Worm (Caenorhabditis elegans) whole organism, early embryonic: ENCODE results near the gene nhr-190.
A peak's percentile ranks its signal among the peaks of the same experiment; 100 is the strongest.

Source experiments
- B0310.2 ChIP-seq: sonication (generic microtip); optimal IDR thresholded peaks from 2 replicates; lab custom pipeline; 2016; ENCODE audit warnings: mild to moderate bottlenecking, missing genetic modification characterization, missing compliant biosample characterization
- F13C5.2 ChIP-seq: sonication (generic microtip); optimal IDR thresholded peaks from 2 replicates; lab custom pipeline; 2017; ENCODE audit warnings: mild to moderate bottlenecking, missing genetic modification characterization, inconsistent platforms, missing compliant biosample characterization
- aly-1 ChIP-seq: sonication (generic microtip); optimal IDR thresholded peaks from 2 replicates; lab custom pipeline; 2016; ENCODE audit warnings: missing genetic modification characterization, missing compliant biosample characterization
- ama-1 ChIP-seq: fragments of 150-350 bp; optimal IDR thresholded peaks from 2 replicates; lab custom pipeline; 2014
- ceh-13 ChIP-seq: fragments of 200-800 bp; sonication (Bioruptor generic); optimal IDR thresholded peaks from 2 replicates; lab custom pipeline; 2018; ENCODE audit warnings: mild to moderate bottlenecking, missing genetic modification characterization, missing compliant biosample characterization
- ceh-36 ChIP-seq: sonication (generic microtip); optimal IDR thresholded peaks from 2 replicates; lab custom pipeline; 2016; ENCODE audit warnings: missing genetic modification characterization, inconsistent platforms, missing compliant biosample characterization
- ets-7 ChIP-seq: sonication (generic microtip); optimal IDR thresholded peaks from 2 replicates; lab custom pipeline; 2016; ENCODE audit warnings: missing genotype, missing genetic modification characterization, missing compliant biosample characterization
- flt-1 ChIP-seq: fragments of 200-800 bp; sonication (Bioruptor generic); IDR thresholded peaks from 2 replicates; pipeline ENCODE4 v1.3.6; 2022; ENCODE audit warnings: missing genetic modification characterization, missing compliant biosample characterization
- hmbx-1 ChIP-seq: sonication (generic microtip); optimal IDR thresholded peaks from 2 replicates; lab custom pipeline; 2016; ENCODE audit warnings: mild to moderate bottlenecking, missing genetic modification characterization, missing compliant biosample characterization
- hmg-4 ChIP-seq: fragments of 200-800 bp; sonication (Bioruptor generic); optimal IDR thresholded peaks from 2 replicates; lab custom pipeline; 2018; ENCODE audit warnings: mild to moderate bottlenecking, missing genetic modification characterization, missing compliant biosample characterization
- hnd-1 ChIP-seq: sonication (generic microtip); optimal IDR thresholded peaks from 2 replicates; lab custom pipeline; 2016; ENCODE audit warnings: missing genetic modification characterization, missing compliant biosample characterization
- pes-1 ChIP-seq: fragments of 200-800 bp; sonication (Bioruptor generic); IDR thresholded peaks from 2 replicates; pipeline ENCODE4 v1.3.6; 2022; ENCODE audit warnings: missing genetic modification reagents, missing genetic modification characterization, missing compliant biosample characterization
- scrt-1 ChIP-seq: fragments of 200-800 bp; sonication (Bioruptor generic); IDR thresholded peaks from 2 replicates; pipeline ENCODE4 v1.3.6; 2022; ENCODE audit warnings: missing genetic modification characterization, missing compliant biosample characterization
- sea-1 ChIP-seq: fragments of 200-800 bp; sonication (Bioruptor generic); conservative IDR thresholded peaks from 2 replicates; pipeline ENCODE4 v1.3.6; 2022; ENCODE audit warnings: missing genetic modification characterization, missing compliant biosample characterization
- tbx-11 ChIP-seq: fragments of 200-800 bp; sonication (Bioruptor generic); IDR thresholded peaks from 2 replicates; pipeline ENCODE4 v1.3.6; 2022; ENCODE audit warnings: missing genetic modification characterization, missing compliant biosample characterization
- tbx-37 ChIP-seq: fragments of 200-800 bp; sonication (Bioruptor generic); conservative IDR thresholded peaks from 2 replicates; pipeline ENCODE4 v1.3.6; 2022; ENCODE audit warnings: missing genetic modification reagents, missing genetic modification characterization, missing compliant biosample characterization
- tra-4 ChIP-seq: sonication (generic microtip); optimal IDR thresholded peaks from 2 replicates; lab custom pipeline; 2017; ENCODE audit warnings: missing genetic modification characterization, missing compliant biosample characterization

nhr-190 gene

DNA sequence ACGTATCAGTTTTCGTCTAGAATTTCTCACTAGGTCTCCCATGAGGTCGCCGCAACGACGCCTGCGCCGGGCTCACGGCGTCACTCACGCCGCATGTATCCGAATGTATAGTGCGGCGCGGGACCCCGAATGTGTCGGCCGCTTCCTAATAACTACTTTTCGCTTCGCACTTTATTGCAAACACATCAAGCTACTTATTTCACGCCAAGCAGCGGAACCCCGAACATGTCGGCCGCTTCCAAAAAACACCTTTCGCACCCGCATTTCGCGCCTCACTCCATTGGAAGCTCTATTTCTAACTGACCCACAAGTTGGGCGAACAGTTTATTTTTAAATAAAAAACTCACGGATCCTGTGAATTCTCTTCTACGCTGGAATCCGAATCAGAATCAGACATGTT lies 33.4 kb upstream of the nhr-190 start:
- TF ChIP-seq ceh-36 (tag; lab: Kevin White, UChicago) (no peak), F13C5.2 (tag; lab: Kevin White, UChicago) (no peak), tbx-37 (GFP tag; lab: Robert Waterston, UW) (no peak), tra-4 (tag; lab: Kevin White, UChicago) (no peak), tbx-11 (GFP tag; lab: Robert Waterston, UW) (no peak)

DNA sequence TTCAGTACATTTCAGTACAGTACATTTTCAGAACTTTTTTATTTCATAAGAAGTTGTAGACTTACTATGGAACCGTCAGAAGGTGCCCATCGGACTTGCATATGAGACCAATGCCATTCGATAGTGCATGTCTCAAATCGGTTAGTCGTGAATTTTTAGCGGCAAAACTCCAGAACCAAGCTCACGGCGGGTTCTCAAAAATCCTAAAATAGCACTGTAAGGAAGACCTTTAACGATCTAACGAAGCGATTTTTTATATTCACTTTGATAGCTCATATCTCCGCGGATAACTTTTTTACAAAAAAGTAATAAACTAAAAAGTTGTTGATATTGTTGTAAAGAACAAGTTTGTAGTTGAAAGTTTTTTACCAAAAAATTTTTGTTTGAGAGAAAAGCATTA lies 31.5 kb upstream of the nhr-190 start, which contains the start of gene sru-25:
Gene sru-25 (minus strand): TSS at position 101 of the 400 bp plus-strand sequence.
- no peak for TF ChIP-seq ceh-36 (tag; lab: Kevin White, UChicago)

DNA sequence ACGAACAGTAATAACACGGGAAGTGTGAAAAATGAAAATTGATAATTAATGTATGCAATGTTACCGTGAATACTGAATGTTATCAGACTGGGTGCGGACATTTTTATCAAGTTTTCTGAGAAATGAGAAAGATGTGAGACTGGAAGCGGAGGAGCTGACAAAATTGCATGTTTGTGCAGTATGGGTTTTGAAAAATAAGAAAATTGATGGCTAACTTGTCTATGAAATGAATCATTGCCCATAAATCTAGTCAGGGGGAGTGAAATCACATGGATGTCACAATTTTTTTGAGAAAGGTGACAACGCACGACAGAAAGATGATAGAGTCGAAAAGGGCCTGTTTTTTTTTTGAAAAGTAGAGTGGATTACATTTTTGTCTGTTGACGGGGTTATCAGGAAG lies 28.6 kb upstream of the nhr-190 start, which contains the start of gene sru-24:
Gene sru-24 (minus strand): TSS at position 101 of the 400 bp plus-strand sequence.
- no peak for TF ChIP-seq aly-1
- TF ChIP-seq ceh-36 (tag; lab: Kevin White, UChicago), result no peak
- TF ChIP-seq tra-4 (tag; lab: Kevin White, UChicago), result no peak

DNA sequence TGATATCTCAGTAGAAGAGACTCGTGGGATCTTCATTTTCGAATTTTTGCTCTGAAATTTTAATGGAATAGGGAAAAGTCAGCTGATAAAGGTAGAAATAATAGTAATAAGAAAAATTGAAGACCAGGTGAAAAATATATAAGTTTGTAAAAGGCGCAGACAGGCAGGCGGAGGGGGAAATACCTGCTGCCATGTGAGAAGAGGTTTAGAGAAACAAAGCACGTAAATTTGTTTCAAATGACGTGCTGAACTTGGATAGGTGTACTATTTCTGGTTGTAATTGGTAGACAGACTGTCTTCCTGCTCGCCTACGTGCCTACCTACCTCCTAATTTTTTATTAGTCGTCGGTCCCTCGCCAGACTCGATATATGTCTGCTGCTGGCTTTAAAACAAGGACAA lies 24.7 kb upstream of the nhr-190 start, which contains the start of gene nhr-180:
Gene nhr-180 (minus strand): TSS at position 52 of the 400 bp plus-strand sequence.
- TF ChIP-seq tbx-11 (GFP tag; lab: Robert Waterston, UW) (no peak), ceh-13 (GFP tag; lab: Kevin White, UChicago) (no peak), pes-1 (GFP tag; lab: Robert Waterston, UW) (no peak), hnd-1 (no peak), hmbx-1 (tag; lab: Kevin White, UChicago) (no peak), tra-4 (tag; lab: Kevin White, UChicago) (no peak), tbx-37 (GFP tag; lab: Robert Waterston, UW) (no peak), hmg-4 (no peak), ama-1 (lab: Kevin White, UChicago) (no peak)

DNA sequence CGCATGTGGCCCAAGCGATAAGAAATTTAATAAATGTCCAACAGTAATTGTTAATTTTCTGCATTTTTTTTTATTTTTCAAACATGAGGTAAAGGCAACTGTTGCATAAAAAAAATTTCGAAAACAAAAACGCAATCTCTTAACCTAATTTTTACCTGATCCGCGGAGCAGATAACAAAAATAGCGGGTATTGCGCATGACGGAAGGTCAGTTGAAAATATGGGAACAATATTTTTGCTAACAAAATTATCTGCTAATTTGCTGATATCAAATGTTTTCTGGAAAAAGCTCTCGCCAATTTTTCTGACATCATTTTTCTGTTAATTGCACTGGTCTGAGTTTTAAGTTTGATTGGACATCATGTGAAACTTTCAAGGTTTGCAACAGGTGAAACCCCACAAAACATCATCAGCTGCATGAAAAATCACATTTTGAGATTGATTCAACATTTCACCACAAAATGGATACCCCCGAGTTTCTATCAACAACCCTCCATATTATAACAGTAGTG lies 21.7 kb upstream of the nhr-190 start, which contains the start of the genes F31F4.11 and srh-266:
Gene F31F4.11 (minus strand): TSS at position 101 of the 511 bp plus-strand sequence.
Gene srh-266 (plus strand): TSS at position 461 of the 511 bp plus-strand sequence.
- TF ChIP-seq hnd-1 (no peak), ceh-13 (GFP tag; lab: Kevin White, UChicago) (no peak), scrt-1 (no peak), flt-1 (no peak), hmbx-1 (tag; lab: Kevin White, UChicago) (no peak), pes-1 (GFP tag; lab: Robert Waterston, UW) (no peak), sea-1 (GFP tag; lab: Robert Waterston, UW) (no peak), hmg-4 (no peak), ets-7 (no peak), B0310.2 (no peak), tra-4 (tag; lab: Kevin White, UChicago) (no peak), ama-1 (lab: Kevin White, UChicago) (no peak), tbx-11 (GFP tag; lab: Robert Waterston, UW) (no peak), F13C5.2 (tag; lab: Kevin White, UChicago) (no peak)

DNA sequence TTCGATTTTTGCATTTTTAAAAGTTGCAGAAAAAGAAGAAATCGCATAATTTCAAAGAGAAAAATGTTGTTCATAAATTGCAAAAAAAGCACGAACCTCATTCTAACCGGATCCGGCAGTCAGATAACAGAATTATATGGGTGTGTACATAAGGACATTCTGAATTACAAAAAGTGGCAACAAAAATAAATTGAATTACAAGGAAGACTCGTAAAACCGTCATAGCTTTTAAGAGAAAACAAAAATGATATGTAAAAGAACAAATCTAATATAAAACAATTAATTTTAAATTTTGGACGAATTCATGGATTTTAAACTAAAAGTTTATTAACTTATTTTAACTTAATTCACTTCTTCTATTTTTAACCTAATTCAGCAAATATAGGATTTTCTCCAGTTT lies 17.5 kb upstream of the nhr-190 start, which contains the start of gene F31F4.17:
Gene F31F4.17 (minus strand): TSS at position 101 of the 400 bp plus-strand sequence.
- TF ChIP-seq tbx-11 (GFP tag; lab: Robert Waterston, UW), result no peak
- no peak for TF ChIP-seq ets-7
- no peak for TF ChIP-seq tbx-37 (GFP tag; lab: Robert Waterston, UW)
- TF ChIP-seq aly-1, result no peak
- TF ChIP-seq F13C5.2 (tag; lab: Kevin White, UChicago), result no peak
- TF ChIP-seq hmbx-1 (tag; lab: Kevin White, UChicago), result no peak
- TF ChIP-seq tra-4 (tag; lab: Kevin White, UChicago), result no peak
- no peak for TF ChIP-seq sea-1 (GFP tag; lab: Robert Waterston, UW)
- TF ChIP-seq ceh-13 (GFP tag; lab: Kevin White, UChicago), result no peak
- no peak for TF ChIP-seq flt-1
- no peak for TF ChIP-seq scrt-1
- no peak for TF ChIP-seq ceh-36 (tag; lab: Kevin White, UChicago)
- no peak for TF ChIP-seq hmg-4
- TF ChIP-seq ama-1 (lab: Kevin White, UChicago), result no peak
- TF ChIP-seq hnd-1, result no peak
- TF ChIP-seq B0310.2, result no peak
- no peak for TF ChIP-seq pes-1 (GFP tag; lab: Robert Waterston, UW)

DNA sequence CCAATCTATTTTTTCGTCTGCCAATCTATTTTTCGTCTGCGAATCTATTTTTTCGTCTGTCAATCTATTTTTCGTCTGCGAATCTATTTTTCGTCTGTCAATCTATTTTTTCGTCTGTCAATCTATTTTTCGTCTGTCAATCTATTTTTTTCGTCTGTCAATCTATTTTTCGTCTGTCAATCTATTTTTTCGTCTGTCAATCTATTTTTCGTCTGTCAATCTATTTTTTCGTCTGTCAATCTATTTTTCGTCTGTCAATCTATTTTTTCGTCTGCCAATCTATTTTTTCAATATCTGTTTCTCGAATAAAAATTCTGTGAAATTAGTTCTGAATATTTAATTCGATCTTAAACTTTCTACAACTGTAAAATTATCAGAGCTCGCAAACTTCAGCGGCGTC lies 15.4 kb upstream of the nhr-190 start:
- TF ChIP-seq tbx-37 (GFP tag; lab: Robert Waterston, UW) (peak; percentile 75), tbx-11 (GFP tag; lab: Robert Waterston, UW) (peak; percentile 45; the same call in 1 of the 2 replicates)

DNA sequence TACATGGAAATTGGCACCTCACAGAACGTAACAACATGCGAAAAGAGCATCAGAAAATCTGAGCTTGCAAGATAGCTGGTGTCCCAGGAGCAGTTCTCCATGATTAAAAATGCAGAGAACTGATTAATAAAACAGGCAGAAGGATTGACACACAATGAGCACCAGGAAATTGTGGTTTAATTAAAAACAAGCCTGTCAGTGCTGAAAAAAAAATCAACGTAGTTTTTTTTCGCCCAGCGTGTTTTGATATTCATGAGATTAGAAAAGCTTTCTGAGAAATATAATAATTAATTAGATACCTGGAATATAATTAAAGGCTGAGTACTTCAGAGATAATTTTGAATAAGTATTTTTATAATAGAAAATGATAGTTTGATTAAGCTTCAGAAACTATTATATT lies 15.0 kb upstream of the nhr-190 start, which contains the start of gene srh-246:
Gene srh-246 (minus strand): TSS at position 101 of the 400 bp plus-strand sequence.
- TF ChIP-seq tbx-37 (GFP tag; lab: Robert Waterston, UW), result no peak

DNA sequence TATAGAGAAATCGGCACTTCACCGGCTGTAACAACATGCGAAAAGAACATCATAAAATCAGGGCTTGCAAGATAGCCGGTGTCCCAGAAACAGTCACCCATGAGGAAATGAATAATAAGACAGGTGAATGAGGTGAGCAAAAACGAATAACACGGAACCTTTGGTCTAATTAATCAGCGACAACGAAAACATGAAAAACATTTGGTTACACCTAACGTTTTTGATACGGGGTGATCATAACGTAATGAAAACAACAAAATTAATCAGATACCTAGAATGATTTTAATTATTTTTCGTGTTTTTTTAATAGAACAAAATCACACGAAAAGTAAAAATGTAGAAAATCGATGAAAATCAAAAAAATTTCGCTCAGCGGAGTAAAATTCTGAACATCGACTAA lies 13.1 kb upstream of the nhr-190 start, which contains the start of gene srh-245:
Gene srh-245 (minus strand): TSS at position 101 of the 400 bp plus-strand sequence.
- TF ChIP-seq ets-7, result no peak
- TF ChIP-seq tbx-37 (GFP tag; lab: Robert Waterston, UW), result no peak
- no peak for TF ChIP-seq flt-1
- no peak for TF ChIP-seq tra-4 (tag; lab: Kevin White, UChicago)
- no peak for TF ChIP-seq B0310.2
- TF ChIP-seq hmbx-1 (tag; lab: Kevin White, UChicago), result no peak
